Worm (Caenorhabditis elegans) whole organism, early embryonic: ENCODE data around the gene E04F6.4.

Experiments
- B0310.2 ChIP-seq: sonication (generic microtip); optimal IDR thresholded peaks from 2 replicates; lab custom pipeline; 2016; ENCODE audit warnings: mild to moderate bottlenecking, missing genetic modification characterization, missing compliant biosample characterization
- ama-1 ChIP-seq: fragments of 150-350 bp; optimal IDR thresholded peaks from 2 replicates; lab custom pipeline; 2014
- ceh-13 ChIP-seq: fragments of 200-800 bp; sonication (Bioruptor generic); optimal IDR thresholded peaks from 2 replicates; lab custom pipeline; 2018; ENCODE audit warnings: mild to moderate bottlenecking, missing genetic modification characterization, missing compliant biosample characterization
- ets-7 ChIP-seq: sonication (generic microtip); optimal IDR thresholded peaks from 2 replicates; lab custom pipeline; 2016; ENCODE audit warnings: missing genotype, missing genetic modification characterization, missing compliant biosample characterization
- flt-1 ChIP-seq: fragments of 200-800 bp; sonication (Bioruptor generic); IDR thresholded peaks from 2 replicates; pipeline ENCODE4 v1.3.6; 2022; ENCODE audit warnings: missing genetic modification characterization, missing compliant biosample characterization
- scrt-1 ChIP-seq: fragments of 200-800 bp; sonication (Bioruptor generic); IDR thresholded peaks from 2 replicates; pipeline ENCODE4 v1.3.6; 2022; ENCODE audit warnings: missing genetic modification characterization, missing compliant biosample characterization
- tbx-37 ChIP-seq: fragments of 200-800 bp; sonication (Bioruptor generic); conservative IDR thresholded peaks from 2 replicates; pipeline ENCODE4 v1.3.6; 2022; ENCODE audit warnings: missing genetic modification reagents, missing genetic modification characterization, missing compliant biosample characterization

ce11 chrII:7146240-7146639 lies 43.0 kb upstream of the E04F6.4 start:
- TF ChIP-seq flt-1 (GFP tag; lab: Robert Waterston, UW) (no peak), ceh-13 (GFP tag; lab: Kevin White, UChicago) (no peak), scrt-1 (GFP tag; lab: Robert Waterston, UW) (no peak), B0310.2 (tag; lab: Kevin White, UChicago) (no peak), ama-1 (no peak), ets-7 (tag; lab: Kevin White, UChicago) (no peak), tbx-37 (GFP tag; lab: Robert Waterston, UW) (no peak)
